Fruit fly (Drosophila melanogaster): ENCODE data around the gene CG3526.

The CG3526 gene

DNA sequence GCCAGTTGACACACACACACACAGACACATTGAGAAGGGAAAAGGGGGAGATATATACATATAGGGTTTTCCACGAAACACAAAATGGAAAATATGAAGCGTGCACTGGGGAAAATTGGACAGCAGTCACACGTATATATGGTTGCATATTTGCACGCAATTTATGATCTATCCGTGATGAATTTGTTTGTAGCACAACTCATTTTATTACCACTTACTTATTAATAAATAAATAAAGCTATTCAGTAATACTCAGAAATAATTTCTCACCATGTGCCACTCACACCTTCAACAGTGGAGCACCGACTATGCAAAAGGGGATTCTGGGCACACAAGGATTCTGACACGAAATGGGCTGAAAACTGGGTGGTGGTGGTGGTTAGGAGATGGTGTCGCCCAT lies 23.5 kb downstream of the CG3526 start:
- TF ChIP-seq CG18599 (GFP tag; optimal IDR thresholded peaks at IDR 0.05) (peak; percentile 63), CG9797 (GFP tag; optimal IDR thresholded peaks at IDR 0.05) (no peak), pnt (GFP tag; optimal IDR thresholded peaks at IDR 0.05) (no peak), Gug (GFP tag; IDR thresholded peaks at IDR 0.05) (peak; percentile 8; the same call in 1 of the 4 replicates), CG1603 (tag; optimal IDR thresholded peaks at IDR 0.05) (peak; percentile 1), CG2120 (GFP tag; optimal IDR thresholded peaks at IDR 0.05) (peak; percentile 5), CG15269 (tag; optimal IDR thresholded peaks at IDR 0.05) (peak; percentile 13), kay (GFP tag; optimal IDR thresholded peaks at IDR 0.05) (no peak), row (GFP tag; IDR thresholded peaks at IDR 0.05) (peak; percentile 52; the same call in 2 of the 3 replicates), CG2678 (tag; optimal IDR thresholded peaks at IDR 0.05) (peak; percentile 32), crc (GFP tag; optimal IDR thresholded peaks at IDR 0.05) (no peak), CG30020 (tag; optimal IDR thresholded peaks at IDR 0.05) (no peak), NfI (GFP tag; optimal IDR thresholded peaks at IDR 0.05) (no peak), Rfx (GFP tag; IDR thresholded peaks at IDR 0.05) (0 out of 2 replicates have a peak, but pooled peaks have one; percentile 30), gem (tag; optimal IDR thresholded peaks at IDR 0.05) (peak; percentile 22), Fer1 (GFP tag; optimal IDR thresholded peaks at IDR 0.05) (peak; percentile 2), sim (GFP tag; IDR thresholded peaks at IDR 0.05) (no peak), prd (optimal IDR thresholded peaks at IDR 0.05) (no peak), prd (GFP tag; IDR thresholded peaks at IDR 0.05) (0 out of 3 replicates have a peak, but pooled peaks have one; percentile 24), CG11456 (GFP tag; IDR thresholded peaks at IDR 0.05) (0 out of 3 replicates have a peak, but pooled peaks have one; percentile 21), CG16863 (GFP tag; optimal IDR thresholded peaks at IDR 0.05) (no peak), vvl (GFP tag; IDR thresholded peaks at IDR 0.05) (0 out of 2 replicates have a peak, but pooled peaks have one; percentile 11), Oaz (GFP tag; IDR thresholded peaks at IDR 0.05) (0 out of 2 replicates have a peak, but pooled peaks have one; percentile 13), CG6689 (GFP tag; IDR thresholded peaks at IDR 0.05) (0 out of 2 replicates have a peak, but pooled peaks have one; percentile 16), otp (GFP tag; IDR thresholded peaks at IDR 0.05) (no peak), Ets65A (GFP tag) (peak; percentile 62), CG10274 (GFP tag; optimal IDR thresholded peaks at IDR 0.05) (no peak), lab (GFP tag; optimal IDR thresholded peaks at IDR 0.05) (peak; percentile 42), CG9215 (GFP tag; IDR thresholded peaks at IDR 0.05) (peak; percentile 36; the same call in 1 of the 2 replicates), Hmr (GFP tag; optimal IDR thresholded peaks at IDR 0.05) (peak; percentile 29), lmd (GFP tag; IDR thresholded peaks at IDR 0.05) (peak; percentile 41), slbo (GFP tag; IDR thresholded peaks at IDR 0.05) (peak; percentile 38; the same call in 1 of the 2 replicates), Ptx1 (GFP tag; IDR thresholded peaks at IDR 0.05) (peak; percentile 22; the same call in 1 of the 2 replicates), grau (tag; optimal IDR thresholded peaks at IDR 0.05) (peak; percentile 12), sisA (GFP tag; IDR thresholded peaks at IDR 0.05) (0 out of 2 replicates have a peak, but pooled peaks have one; percentile 23), CG11504 (tag; optimal IDR thresholded peaks at IDR 0.05) (peak; percentile 23), CG8290 (GFP tag; optimal IDR thresholded peaks at IDR 0.05) (no peak), CG8290 (tag; optimal IDR thresholded peaks at IDR 0.05) (no peak), CG32532 (GFP tag; IDR thresholded peaks at IDR 0.05) (peak; percentile 45), Med (GFP tag) (peak; percentile 64), CG32772 (GFP tag; IDR thresholded peaks at IDR 0.05) (0 out of 2 replicates have a peak, but pooled peaks have one; percentile 6), Adf1 (GFP tag; IDR thresholded peaks at IDR 0.05) (no peak), trem (tag; optimal IDR thresholded peaks at IDR 0.05) (no peak), Ada2b (GFP tag; IDR thresholded peaks at IDR 0.05) (0 out of 2 replicates have a peak, but pooled peaks have one; percentile 26)
